Fruit fly (Drosophila melanogaster) whole organism, pupa: ENCODE results near the gene CG18558.

Source experiments
- CG10348 ChIP-seq: fragments of 200-800 bp; sonication (Bioruptor generic); IDR thresholded peaks from 2 replicates; pipeline ENCODE4 v1.3.6; 2022; ENCODE audit warnings: missing biosample characterization, missing genetic modification characterization
- CG12605 ChIP-seq: fragments of 200-800 bp; sonication (Bioruptor generic); IDR thresholded peaks from 2 replicates; pipeline ENCODE4 v1.3.6; 2022; ENCODE audit warnings: missing biosample characterization, missing genetic modification characterization
- CG13204 ChIP-seq: fragments of 200-800 bp; sonication (Bioruptor generic); optimal IDR thresholded peaks from 2 replicates; lab custom pipeline; 2018; ENCODE audit warnings: missing biosample characterization, mild to moderate bottlenecking, missing genetic modification characterization, moderate library complexity
- CG14655 ChIP-seq: fragments of 200-800 bp; sonication (Bioruptor generic); optimal IDR thresholded peaks from 3 replicates; lab custom pipeline; 2017; ENCODE audit warnings: mild to moderate bottlenecking, missing biosample characterization, missing genetic modification reagents, missing genetic modification characterization
- CG15710 ChIP-seq: fragments of 200-800 bp; sonication (Bioruptor generic); optimal IDR thresholded peaks from 2 replicates; lab custom pipeline; 2018; ENCODE audit warnings: missing biosample characterization, mild to moderate bottlenecking, missing genetic modification characterization, moderate library complexity
- CG17806 ChIP-seq: fragments of 200-800 bp; sonication (Bioruptor generic); optimal IDR thresholded peaks from 2 replicates; lab custom pipeline; 2018; ENCODE audit warnings: missing biosample characterization, mild to moderate bottlenecking, missing genetic modification characterization, moderate library complexity
- CG32121 ChIP-seq: fragments of 200-800 bp; sonication (Bioruptor generic); IDR thresholded peaks from 2 replicates; pipeline ENCODE4 v1.3.6; 2022; ENCODE audit warnings: missing biosample characterization, missing genetic modification characterization
- CG34367 ChIP-seq: fragments of 200-800 bp; sonication (Bioruptor generic); optimal IDR thresholded peaks from 2 replicates; lab custom pipeline; 2018; ENCODE audit warnings: missing biosample characterization, mild to moderate bottlenecking, missing genetic modification characterization
- CG4496 ChIP-seq: fragments of 200-800 bp; sonication (Bioruptor generic); IDR thresholded peaks from 3 replicates; pipeline ENCODE4 v1.3.6; 2022; ENCODE audit warnings: missing biosample characterization, missing genetic modification characterization
- CG8159 ChIP-seq: fragments of 200-800 bp; sonication (Bioruptor generic); optimal IDR thresholded peaks from 3 replicates; lab custom pipeline; 2018; ENCODE audit warnings: missing biosample characterization, mild to moderate bottlenecking, missing genetic modification characterization, moderate library complexity
- CG8301 ChIP-seq: fragments of 200-800 bp; sonication (Bioruptor generic); optimal IDR thresholded peaks from 2 replicates; lab custom pipeline; 2018; ENCODE audit warnings: missing biosample characterization, mild to moderate bottlenecking, missing genetic modification characterization
- CG9948 ChIP-seq: fragments of 200-800 bp; sonication (Bioruptor generic); optimal IDR thresholded peaks from 2 replicates; lab custom pipeline; 2018; ENCODE audit warnings: missing biosample characterization, mild to moderate bottlenecking, missing genetic modification characterization, moderate library complexity
- D1 ChIP-seq: fragments of 200-800 bp; sonication (Bioruptor generic); optimal IDR thresholded peaks from 2 replicates; lab custom pipeline; 2018; ENCODE audit warnings: missing biosample characterization, mild to moderate bottlenecking, missing genetic modification characterization, moderate library complexity
- EcR ChIP-seq: fragments of 200-800 bp; sonication (Bioruptor generic); optimal IDR thresholded peaks from 3 replicates; lab custom pipeline; 2019; ENCODE audit warnings: missing biosample characterization, missing genetic modification characterization, mild to moderate bottlenecking, moderate library complexity, missing genetic modification reagents
- Ets98B ChIP-seq: fragments of 200-800 bp; sonication (Bioruptor generic); IDR thresholded peaks from 2 replicates; pipeline ENCODE4 v1.3.6; 2022; ENCODE audit warnings: missing biosample characterization, missing genetic modification characterization
- Pif1A ChIP-seq: fragments of 200-800 bp; sonication (Bioruptor generic); optimal IDR thresholded peaks from 3 replicates; lab custom pipeline; 2016; ENCODE audit warnings: missing biosample characterization, missing genetic modification characterization
- Pif1B ChIP-seq: fragments of 200-800 bp; sonication (Bioruptor generic); optimal IDR thresholded peaks from 3 replicates; lab custom pipeline; 2016; ENCODE audit warnings: missing biosample characterization, missing genetic modification characterization
- Snoo ChIP-seq: fragments of 200-800 bp; sonication (Bioruptor generic); optimal IDR thresholded peaks from 3 replicates; lab custom pipeline; 2017; ENCODE audit warnings: missing biosample characterization, mild to moderate bottlenecking, missing genetic modification characterization, inconsistent platforms
- fd96Ca ChIP-seq: fragments of 200-800 bp; sonication (Bioruptor generic); IDR thresholded peaks from 3 replicates; pipeline ENCODE4 v1.3.6; 2022; ENCODE audit warnings: missing biosample characterization, missing genetic modification characterization
- gl ChIP-seq: fragments of 200-800 bp; sonication (Bioruptor generic); optimal IDR thresholded peaks from 2 replicates; lab custom pipeline; 2018; ENCODE audit warnings: missing biosample characterization, mild to moderate bottlenecking, missing genetic modification characterization
- rn ChIP-seq: fragments of 200-800 bp; sonication (Bioruptor generic); IDR thresholded peaks from 2 replicates; pipeline ENCODE4 v1.3.6; 2022; ENCODE audit warnings: missing biosample characterization, missing genetic modification characterization

Gene CG18558

DNA sequence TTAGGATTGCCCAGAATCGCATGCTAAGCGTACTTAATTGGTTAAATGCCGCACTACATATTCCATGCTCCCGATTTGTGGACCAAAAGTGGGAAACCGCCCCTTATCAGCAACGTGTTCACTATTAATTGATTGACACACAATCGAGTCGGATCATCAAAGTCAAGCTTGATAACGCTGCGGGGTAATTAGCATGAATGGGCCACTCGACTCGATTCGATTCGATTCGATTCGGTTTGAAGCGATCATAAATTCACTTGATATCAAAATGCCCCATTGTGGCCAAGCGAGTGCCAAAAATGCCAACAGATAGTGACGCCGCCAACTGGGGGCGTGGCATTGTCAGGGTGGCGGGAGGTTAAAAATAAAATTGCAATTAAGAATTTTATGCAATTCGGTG lies 36.7 kb downstream of the CG18558 start:
- no peak for TF ChIP-seq D1 (tag; lab: Kevin White, UChicago)
- no peak for TF ChIP-seq CG15710 (tag; lab: Kevin White, UChicago)

DNA sequence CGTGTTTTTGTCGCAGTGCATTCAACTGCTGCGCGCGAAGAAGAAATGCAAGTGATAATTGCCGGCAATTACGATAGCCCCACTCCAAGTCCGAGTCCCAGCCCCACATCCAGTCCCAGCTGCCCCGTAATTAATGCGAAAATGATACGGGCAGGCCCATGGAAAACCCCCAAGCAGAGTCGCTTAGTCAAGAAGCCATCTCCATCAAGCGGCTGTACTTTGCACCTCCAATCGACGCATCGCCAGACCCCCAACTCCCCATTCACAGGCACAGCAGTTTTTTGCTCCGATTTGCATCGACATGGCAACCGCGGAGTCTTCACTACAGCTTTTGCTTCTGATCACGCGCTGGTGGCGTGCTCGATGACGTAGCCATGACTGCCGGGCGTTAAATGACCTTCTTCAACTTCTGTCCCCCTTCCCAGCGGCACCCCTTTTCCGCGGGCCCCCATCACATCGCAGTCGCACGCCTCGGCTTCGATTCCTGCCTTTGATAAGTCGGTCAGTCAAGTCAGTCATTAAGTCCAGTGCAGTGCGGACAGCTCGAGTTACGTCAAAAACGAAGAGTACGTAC lies 38.0 kb downstream of the CG18558 start:
- TF ChIP-seq CG13204 (GFP tag; lab: Kevin White, UChicago) (peak; percentile 91), CG4496 (GFP tag; lab: Robert Waterston, UW) (0 out of 3 replicates have a peak, but pooled peaks have one; percentile 38), Ets98B (GFP tag; lab: Robert Waterston, UW) (peak; percentile 44; the same call in 1 of the 2 replicates), D1 (tag; lab: Kevin White, UChicago) (no peak), Pif1A (GFP tag; lab: Kevin White, UChicago) (peak; percentile 21), CG10348 (GFP tag; lab: Robert Waterston, UW) (no peak), fd96Ca (no peak), Pif1B (GFP tag; lab: Kevin White, UChicago) (peak; percentile 20), CG34367 (tag; lab: Kevin White, UChicago) (peak; percentile 34), Snoo (peak; percentile 29), CG32121 (GFP tag; lab: Robert Waterston, UW) (no peak), CG8159 (tag; lab: Kevin White, UChicago) (peak; percentile 30), CG12605 (GFP tag; lab: Robert Waterston, UW) (no peak), EcR (GFP tag; lab: Kevin White, UChicago) (peak; percentile 95), CG17806 (tag; lab: Kevin White, UChicago) (no peak), CG9948 (tag; lab: Kevin White, UChicago) (no peak), rn (GFP tag; lab: Robert Waterston, UW) (no peak), gl (tag; lab: Kevin White, UChicago) (peak; percentile 88), CG14655 (GFP tag; lab: Kevin White, UChicago) (peak; percentile 45), CG8301 (tag; lab: Kevin White, UChicago) (peak; percentile 17), CG15710 (tag; lab: Kevin White, UChicago) (peak; percentile 1)
- TF ChIP-seq, all 21 proteins: peak for 13

dm6 chr2L:2804634-2805311 lies 39.5 kb downstream of the CG18558 start, which contains the start of gene daw:
TSS of gene daw (plus strand) at chr2L:2805261.
- TF ChIP-seq Pif1B (GFP tag; lab: Kevin White, UChicago): peak; percentile 79
- TF ChIP-seq CG13204 (GFP tag; lab: Kevin White, UChicago): peak; percentile 99
- TF ChIP-seq CG9948 (tag; lab: Kevin White, UChicago): no peak
- no peak for TF ChIP-seq rn (GFP tag; lab: Robert Waterston, UW)
- TF ChIP-seq D1 (tag; lab: Kevin White, UChicago): no peak
- TF ChIP-seq CG8301 (tag; lab: Kevin White, UChicago): peak; percentile 42
- peak; percentile 27 for TF ChIP-seq CG8159 (tag; lab: Kevin White, UChicago)
- peak; percentile 85 for TF ChIP-seq CG4496 (GFP tag; lab: Robert Waterston, UW)
- peak; percentile 88 for TF ChIP-seq gl (tag; lab: Kevin White, UChicago)
- peak; percentile 61 for TF ChIP-seq CG12605 (GFP tag; lab: Robert Waterston, UW)
- 0 out of 2 replicates have a peak, but pooled peaks have one; percentile 26 for TF ChIP-seq CG32121 (GFP tag; lab: Robert Waterston, UW)
- no peak for TF ChIP-seq CG15710 (tag; lab: Kevin White, UChicago)
- TF ChIP-seq EcR (GFP tag; lab: Kevin White, UChicago): peak; percentile 27
- TF ChIP-seq CG34367 (tag; lab: Kevin White, UChicago): peak; percentile 41
- TF ChIP-seq Pif1A (GFP tag; lab: Kevin White, UChicago): peak; percentile 77
- peak; percentile 55 for TF ChIP-seq CG14655 (GFP tag; lab: Kevin White, UChicago)
- TF ChIP-seq Snoo: peak; percentile 49
- TF ChIP-seq CG10348 (GFP tag; lab: Robert Waterston, UW): no peak
- TF ChIP-seq fd96Ca: no peak
- TF ChIP-seq Ets98B (GFP tag; lab: Robert Waterston, UW): peak; percentile 72
- peak; percentile 10 for TF ChIP-seq CG17806 (tag; lab: Kevin White, UChicago)

dm6 chr2L:2802527-2802926 lies 41.8 kb downstream of the CG18558 start:
- TF ChIP-seq CG15710 (tag; lab: Kevin White, UChicago): peak; percentile 35
- TF ChIP-seq CG10348 (GFP tag; lab: Robert Waterston, UW): no peak
- TF ChIP-seq CG8159 (tag; lab: Kevin White, UChicago): peak; percentile 36
- TF ChIP-seq CG14655 (GFP tag; lab: Kevin White, UChicago): peak; percentile 64
- no peak for TF ChIP-seq rn (GFP tag; lab: Robert Waterston, UW)
- TF ChIP-seq CG13204 (GFP tag; lab: Kevin White, UChicago): peak; percentile 79
- TF ChIP-seq CG9948 (tag; lab: Kevin White, UChicago): no peak
- TF ChIP-seq Ets98B (GFP tag; lab: Robert Waterston, UW): peak; percentile 51; the same call in 1 of the 2 replicates
- TF ChIP-seq gl (tag; lab: Kevin White, UChicago): peak; percentile 87
- peak; percentile 28 for TF ChIP-seq CG17806 (tag; lab: Kevin White, UChicago)
- peak; percentile 27 for TF ChIP-seq EcR (GFP tag; lab: Kevin White, UChicago)
- TF ChIP-seq Pif1A (GFP tag; lab: Kevin White, UChicago): peak; percentile 39
- no peak for TF ChIP-seq CG32121 (GFP tag; lab: Robert Waterston, UW)
- TF ChIP-seq CG4496 (GFP tag; lab: Robert Waterston, UW): peak; percentile 45; the same call in 1 of the 3 replicates
- peak; percentile 46 for TF ChIP-seq CG34367 (tag; lab: Kevin White, UChicago)
- peak; percentile 46 for TF ChIP-seq CG8301 (tag; lab: Kevin White, UChicago)
- TF ChIP-seq Pif1B (GFP tag; lab: Kevin White, UChicago): peak; percentile 24
- peak; percentile 68; the same call in 1 of the 2 replicates for TF ChIP-seq CG12605 (GFP tag; lab: Robert Waterston, UW)
- peak; percentile 25 for TF ChIP-seq Snoo
- no peak for TF ChIP-seq D1 (tag; lab: Kevin White, UChicago)
- peak; percentile 46; the same call in 1 of the 3 replicates for TF ChIP-seq fd96Ca
